Worm (Caenorhabditis elegans) whole organism, L4 larva: ENCODE results near the gene zip-6.

ENCODE experiments used
- ceh-44 ChIP-seq: fragments of 200-800 bp; sonication (Bioruptor generic); IDR thresholded peaks from 2 replicates; pipeline ENCODE4 v1.3.6; 2022; ENCODE audit warnings: missing genetic modification reagents, missing genetic modification characterization, missing compliant biosample characterization
- fos-1 ChIP-seq: fragments of 150-350 bp; optimal IDR thresholded peaks from 2 replicates; lab custom pipeline; 2014; ENCODE audit warnings: missing biosample characterization, missing genetic modification characterization
- nhr-10 ChIP-seq: fragments of 150-350 bp; optimal IDR thresholded peaks from 2 replicates; lab custom pipeline; 2014; ENCODE audit warnings: missing biosample characterization, missing genetic modification characterization
- nhr-237 ChIP-seq: sonication (generic microtip); optimal IDR thresholded peaks from 2 replicates; lab custom pipeline; 2017; ENCODE audit warnings: missing biosample characterization, missing genetic modification characterization
- nhr-42 ChIP-seq: fragments of 200-800 bp; sonication (Bioruptor generic); IDR thresholded peaks from 2 replicates; pipeline ENCODE4 v1.3.6; 2022; ENCODE audit warnings: missing genetic modification characterization, missing compliant biosample characterization
- snpc-4 ChIP-seq: fragments of 150-350 bp; optimal IDR thresholded peaks from 2 replicates; lab custom pipeline; 2014; ENCODE audit warnings: missing biosample characterization, missing genetic modification characterization
- unc-62 ChIP-seq, 3 experiments: fragments of 150-350 bp in 1 of 3; sonication (generic microtip); optimal IDR thresholded peaks in 2 of 3; peaks in 1 of 3; 1 replicate in 1 of 3; 2 replicates in 2 of 3; lab custom pipeline; 2014 to 2017; ENCODE audit warnings: missing biosample characterization in 3 of 3, missing genetic modification characterization in 3 of 3, missing genetic modification reagents in 3 of 3, missing genotype in 1 of 3

- TF ChIP-seq nhr-10, result no peak
- TF ChIP-seq nhr-42 (GFP tag; lab: Robert Waterston, UW), result no peak
- TF ChIP-seq ceh-44 (GFP tag; lab: Robert Waterston, UW), result no peak
- TF ChIP-seq fos-1 (tag; lab: Kevin White, UChicago), result no peak
- no peak for TF ChIP-seq unc-62 (GFP tag; optimal IDR thresholded peaks at IDR 0.05 in 1 of 2; lab: Kevin White, UChicago)
- TF ChIP-seq unc-62 (tag; optimal IDR thresholded peaks at IDR 0.05; lab: Kevin White, UChicago), result no peak
- no peak for TF ChIP-seq snpc-4 (tag; lab: Kevin White, UChicago)
- TF ChIP-seq nhr-237, result no peak
Observed at ce11 chrIV:11257476-11257875, 39.5 kb upstream of the zip-6 start.
